Worm (Caenorhabditis elegans): ENCODE data around the gene K03B8.14.

Gene K03B8.14

DNA sequence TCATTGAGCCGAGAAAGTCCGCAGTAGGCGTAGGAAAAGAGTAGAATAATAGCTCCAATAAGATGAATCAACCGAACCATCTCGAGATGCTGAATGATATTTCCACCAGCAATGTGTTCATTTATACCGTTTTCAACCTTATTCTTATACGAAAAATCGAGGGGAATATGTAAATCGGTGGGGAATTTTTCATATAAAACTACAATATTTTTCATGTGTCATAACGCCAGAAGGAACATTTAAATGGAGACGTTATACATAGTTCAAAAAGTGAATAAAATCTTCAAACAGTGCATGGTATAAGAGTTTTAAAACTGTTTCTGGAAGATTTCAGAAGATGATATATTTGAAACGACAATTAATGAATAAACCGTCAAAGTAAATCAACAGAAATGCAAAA is 12.3 kb downstream of the K03B8.14 start, which contains the start of gene nas-19:
Gene nas-19, minus strand, starts transcription at position 101 of the 400 bp plus-strand sequence.
- no peak for TF ChIP-seq hpl-2 (GFP tag; optimal IDR thresholded peaks at IDR 0.05)
- no peak for TF ChIP-seq efl-1 (optimal IDR thresholded peaks at IDR 0.05)
- TF ChIP-seq efl-1 (GFP tag; optimal IDR thresholded peaks at IDR 0.05 in 1 of 2), result no peak
- no peak for TF ChIP-seq C04F5.9 (tag; optimal IDR thresholded peaks at IDR 0.05)
- TF ChIP-seq snpc-4 (tag; optimal IDR thresholded peaks at IDR 0.05), result no peak
- no peak for TF ChIP-seq nhr-84 (tag; optimal IDR thresholded peaks at IDR 0.05)
- no peak for TF ChIP-seq unc-98 (GFP tag; IDR thresholded peaks at IDR 0.05)
- TF ChIP-seq tlp-1 (tag; optimal IDR thresholded peaks at IDR 0.05), result no peak
- no peak for TF ChIP-seq ztf-11 (tag; optimal IDR thresholded peaks at IDR 0.05)
- TF ChIP-seq grh-1 (GFP tag; IDR thresholded peaks at IDR 0.05), result no peak
- TF ChIP-seq dsc-1 (tag; optimal IDR thresholded peaks at IDR 0.05), result no peak
- TF ChIP-seq egl-13 (tag; optimal IDR thresholded peaks at IDR 0.05), result no peak
- TF ChIP-seq lsy-2 (tag; optimal IDR thresholded peaks at IDR 0.05), result no peak
- no peak for TF ChIP-seq aly-2 (tag; optimal IDR thresholded peaks at IDR 0.05)
- TF ChIP-seq unc-30 (tag; optimal IDR thresholded peaks at IDR 0.05), result no peak
- TF ChIP-seq sox-4 (tag; optimal IDR thresholded peaks at IDR 0.05), result no peak
- TF ChIP-seq nhr-237 (tag; optimal IDR thresholded peaks at IDR 0.05), result no peak

DNA sequence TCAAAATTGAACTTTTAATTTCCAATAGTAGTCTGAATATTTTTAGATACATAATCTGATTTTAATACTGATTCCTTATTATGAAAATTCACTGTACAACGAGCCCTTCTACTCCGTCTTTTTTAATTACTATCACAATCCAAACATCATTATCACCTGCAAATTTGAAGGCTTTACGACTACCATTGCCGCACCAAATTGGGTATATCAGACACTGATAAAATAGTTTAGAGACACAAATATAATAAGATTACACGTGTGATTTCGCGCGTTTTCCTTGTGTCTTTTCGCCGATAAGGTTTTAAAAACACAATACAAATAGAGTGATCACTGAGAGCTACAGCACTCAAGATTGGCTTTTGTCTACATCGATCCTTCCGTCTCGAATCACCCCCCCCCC is 12.8 kb downstream of the K03B8.14 start:
- TF ChIP-seq elt-2 (tag; optimal IDR thresholded peaks at IDR 0.05) (peak; percentile 92), pqm-1 (tag; optimal IDR thresholded peaks at IDR 0.05) (peak; percentile 74), tlp-1 (tag; optimal IDR thresholded peaks at IDR 0.05) (peak; percentile 82), efl-1 (optimal IDR thresholded peaks at IDR 0.05) (no peak), efl-1 (GFP tag; optimal IDR thresholded peaks at IDR 0.05 in 1 of 2) (no peak), fkh-4 (tag; optimal IDR thresholded peaks at IDR 0.05; ENCODE audit: borderline replicate concordance) (no peak), C34B4.2 (tag; optimal IDR thresholded peaks at IDR 0.05) (no peak), ceh-88 (GFP tag; IDR thresholded peaks at IDR 0.05) (no peak), ceh-90 (tag; optimal IDR thresholded peaks at IDR 0.05) (no peak), zag-1 (tag; optimal IDR thresholded peaks at IDR 0.05) (no peak), nhr-19 (GFP tag; conservative IDR thresholded peaks at IDR 0.05) (no peak), lsy-2 (tag; optimal IDR thresholded peaks at IDR 0.05) (no peak), skn-1 (tag; optimal IDR thresholded peaks at IDR 0.05) (no peak)

DNA sequence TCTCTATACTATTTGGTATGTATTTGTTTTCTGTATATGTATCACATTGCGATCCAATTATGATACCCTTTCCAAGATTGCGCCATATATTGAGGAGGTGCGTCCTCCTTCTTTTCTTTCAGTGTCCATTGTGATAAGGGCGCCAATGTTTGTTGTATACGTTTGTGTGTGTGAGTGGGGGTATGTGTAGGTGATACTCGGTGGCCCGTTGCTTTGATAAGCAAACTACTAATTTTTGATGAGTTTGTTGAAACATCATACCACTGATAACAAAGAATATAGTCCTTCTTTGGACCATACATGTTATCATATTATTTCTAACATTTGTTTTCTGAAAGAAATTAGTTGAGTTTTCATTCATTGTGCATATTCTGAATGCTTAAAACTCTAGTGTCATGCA is 13.4 kb downstream of the K03B8.14 start:
- TF ChIP-seq pqm-1 (tag; optimal IDR thresholded peaks at IDR 0.05) (peak; percentile 52), vab-15 (tag; optimal IDR thresholded peaks at IDR 0.05) (no peak), nhr-85 (tag) (no peak), mep-1 (tag; optimal IDR thresholded peaks at IDR 0.05) (no peak), alr-1 (tag; optimal IDR thresholded peaks at IDR 0.05; ENCODE audit: borderline replicate concordance) (no peak), lin-35 (GFP tag; optimal IDR thresholded peaks at IDR 0.05) (peak in 1 of 2 experiments; percentile 20), lin-14 (GFP tag; optimal IDR thresholded peaks at IDR 0.05) (no peak), elt-2 (tag; optimal IDR thresholded peaks at IDR 0.05) (peak; percentile 90)

DNA sequence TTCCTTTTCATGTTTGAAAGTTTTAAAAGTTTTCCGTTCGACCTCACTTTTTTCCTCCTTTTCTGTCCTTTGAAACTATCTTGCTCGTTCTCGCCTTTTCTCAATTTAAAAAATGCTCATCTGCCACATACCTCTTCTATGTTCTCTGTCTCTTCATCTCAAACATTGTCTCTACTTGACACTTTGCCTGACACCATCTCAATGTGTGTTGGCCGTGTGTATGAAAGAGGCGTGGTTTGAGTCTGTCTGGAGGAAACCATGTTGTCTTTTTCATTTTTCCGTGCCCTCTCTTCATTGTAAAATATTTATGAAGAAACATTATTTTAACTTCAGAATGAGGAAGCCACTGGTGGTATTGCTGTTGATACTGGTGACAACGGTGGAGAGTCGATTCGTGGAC is 16.9 kb downstream of the K03B8.14 start, which contains the start of gene K03B8.6:
Gene K03B8.6, plus strand, starts transcription at position 334 of the 400 bp plus-strand sequence.
- TF ChIP-seq zip-4 (GFP tag; optimal IDR thresholded peaks at IDR 0.05), result no peak
- TF ChIP-seq unc-86 (tag; optimal IDR thresholded peaks at IDR 0.05), result no peak
- no peak for TF ChIP-seq skn-1 (tag; optimal IDR thresholded peaks at IDR 0.05)

DNA sequence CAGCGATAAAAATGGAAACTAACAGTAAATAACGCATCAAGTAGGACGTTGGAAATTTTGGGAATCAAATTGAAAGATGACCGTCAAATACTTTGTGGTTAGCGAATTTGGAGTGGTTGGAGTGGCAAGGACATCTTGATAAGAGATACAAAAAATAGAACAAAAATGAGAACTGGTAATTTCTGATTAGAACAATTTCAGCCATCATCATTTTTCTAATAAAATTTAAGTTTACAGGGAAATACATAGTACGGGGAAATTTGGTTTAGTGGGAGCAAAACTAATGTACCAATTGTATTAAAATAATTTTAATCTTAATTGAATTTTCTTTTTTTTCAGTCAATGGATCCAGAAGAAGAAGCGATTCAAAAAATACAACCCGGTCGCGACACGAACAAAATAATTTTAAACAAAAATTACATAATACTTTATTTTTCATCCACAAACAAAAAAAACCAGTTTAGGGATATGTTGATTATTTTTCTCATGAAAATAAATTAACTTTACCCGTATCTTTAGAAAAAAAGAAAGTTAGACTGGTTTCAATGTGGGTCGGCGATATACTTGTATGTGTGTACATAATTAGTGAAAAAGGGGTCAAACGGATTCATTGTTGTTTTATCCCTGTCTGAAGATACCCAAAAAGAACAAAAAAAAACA is 20.7 kb downstream of the K03B8.14 start, which contains the start of the genes K03B8.8 and grl-3:
Gene K03B8.8, minus strand, starts transcription at position 101 of the 660 bp plus-strand sequence.
Gene grl-3, plus strand, starts transcription at position 610 of the 660 bp plus-strand sequence.
- TF ChIP-seq dpl-1 (GFP tag; optimal IDR thresholded peaks at IDR 0.05), result no peak
- no peak for TF ChIP-seq lin-15B (tag; optimal IDR thresholded peaks at IDR 0.05)
- no peak for TF ChIP-seq C16A3.4 (tag; optimal IDR thresholded peaks at IDR 0.05)
- no peak for TF ChIP-seq zag-1 (tag; optimal IDR thresholded peaks at IDR 0.05)
- TF ChIP-seq nhr-77 (tag; optimal IDR thresholded peaks at IDR 0.05), result no peak
- TF ChIP-seq fkh-8 (tag; optimal IDR thresholded peaks at IDR 0.05), result no peak
- no peak for TF ChIP-seq elt-3 (tag; optimal IDR thresholded peaks at IDR 0.05)
- no peak for TF ChIP-seq mef-2 (tag; optimal IDR thresholded peaks at IDR 0.05)
